Fruit fly (Drosophila melanogaster): ENCODE measurements around the gene FMRFaR.

The FMRFaR gene

DNA sequence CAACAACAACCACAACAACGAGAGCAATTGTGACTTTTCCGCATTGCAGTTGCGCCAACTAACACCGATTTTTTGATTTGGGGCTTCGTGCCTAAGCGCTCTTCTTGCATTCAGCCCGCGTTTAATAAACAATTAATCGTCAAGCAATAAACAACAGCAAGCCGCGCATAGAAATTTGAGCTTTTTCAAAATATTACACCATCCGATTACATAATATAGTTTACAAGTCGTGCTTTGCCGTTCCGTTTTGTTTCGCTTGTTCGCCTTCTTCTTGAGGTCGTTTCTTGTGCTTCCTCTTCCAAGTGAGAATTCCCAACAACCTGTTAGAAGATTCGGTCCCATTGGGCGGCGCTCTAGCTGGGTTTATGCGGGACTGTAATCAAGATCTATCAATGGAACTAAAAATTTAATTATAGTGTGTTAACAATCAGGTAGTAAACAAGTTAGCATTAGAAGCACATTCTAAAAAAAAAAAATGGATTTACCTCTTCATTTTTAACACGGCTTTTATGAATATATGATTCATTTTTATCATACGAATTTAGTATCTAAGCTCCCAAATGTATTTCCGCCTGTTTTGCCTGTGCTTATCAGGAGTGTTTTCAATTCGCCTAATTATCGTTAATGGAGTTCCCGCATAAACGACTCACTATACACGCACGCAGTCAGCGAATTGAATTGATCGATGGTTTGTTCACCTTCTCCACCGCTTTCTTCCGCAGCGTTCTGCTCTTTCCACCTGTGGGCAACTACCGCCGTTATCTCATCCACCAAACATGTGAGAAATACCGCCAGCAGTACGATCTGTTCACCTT lies 34.5 kb downstream of the FMRFaR start (continued):
- TF ChIP-seq Eip75B (GFP tag; optimal IDR thresholded peaks at IDR 0.05) (peak; percentile 82), pdm3 (GFP tag; optimal IDR thresholded peaks at IDR 0.05) (peak; percentile 70), Eip93F (GFP tag; optimal IDR thresholded peaks at IDR 0.05) (peak; percentile 4), CG6808 (GFP tag; optimal IDR thresholded peaks at IDR 0.05) (peak; percentile 78), CG8119 (GFP tag; IDR thresholded peaks at IDR 0.05) (peak; percentile 91), fd85E (GFP tag; optimal IDR thresholded peaks at IDR 0.05) (no peak), CG1621 (tag; optimal IDR thresholded peaks at IDR 0.05) (peak; percentile 5), Ets96B (tag; optimal IDR thresholded peaks at IDR 0.05) (peak; percentile 60), CG16779 (tag; optimal IDR thresholded peaks at IDR 0.05) (peak; percentile 55), CG10669 (GFP tag; optimal IDR thresholded peaks at IDR 0.05) (peak; percentile 71), fkh (GFP tag; optimal IDR thresholded peaks at IDR 0.05) (peak; percentile 58), svp (GFP tag) (peak; percentile 72), CG10631 (GFP tag; optimal IDR thresholded peaks at IDR 0.05) (peak; percentile 72), spab (GFP tag; optimal IDR thresholded peaks at IDR 0.05) (peak; percentile 61), CG32006 (GFP tag; optimal IDR thresholded peaks at IDR 0.05) (peak; percentile 89), ss (GFP tag; optimal IDR thresholded peaks at IDR 0.05) (peak; percentile 39 to 47), Met (GFP tag; optimal IDR thresholded peaks at IDR 0.05) (peak; percentile 74), net (GFP tag; optimal IDR thresholded peaks at IDR 0.05) (peak; percentile 75), CG11294 (GFP tag; IDR thresholded peaks at IDR 0.05) (peak; percentile 61)

DNA sequence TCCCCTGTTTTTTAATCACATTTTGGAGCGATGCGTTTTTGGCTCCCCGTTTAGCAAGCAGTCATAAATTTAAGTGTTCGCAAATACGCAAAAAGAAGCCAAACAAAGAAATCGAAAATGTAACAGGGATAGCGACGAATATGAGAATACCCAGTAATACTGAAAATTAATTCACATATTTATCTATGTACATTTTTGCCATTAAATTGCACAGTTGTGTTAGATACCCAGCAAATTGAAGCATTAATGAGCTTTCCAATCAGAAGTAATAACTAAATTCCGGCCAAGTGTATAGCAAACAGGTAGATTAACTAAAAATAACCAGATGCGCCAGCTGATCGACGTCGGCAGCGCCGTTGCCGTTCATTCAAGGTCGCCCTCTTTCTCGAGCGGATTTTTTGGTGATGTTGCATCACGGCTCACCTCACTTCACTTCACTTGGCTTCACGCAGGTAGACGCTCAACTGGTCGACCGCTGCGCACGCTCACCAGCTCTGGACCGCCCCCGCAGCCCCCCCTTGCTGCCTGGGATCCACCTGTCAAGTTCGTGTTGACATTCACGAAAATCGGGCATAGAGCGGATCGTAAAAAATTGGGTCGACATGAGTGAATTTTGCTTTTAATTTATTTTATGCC lies 35.6 kb downstream of the FMRFaR start:
- TF ChIP-seq CG11902 (GFP tag; optimal IDR thresholded peaks at IDR 0.05) (peak; percentile 8), CG4318 (GFP tag; optimal IDR thresholded peaks at IDR 0.05) (no peak), CG32006 (GFP tag; optimal IDR thresholded peaks at IDR 0.05) (no peak), topi (GFP tag; optimal IDR thresholded peaks at IDR 0.05) (peak; percentile 54), Gug (GFP tag; IDR thresholded peaks at IDR 0.05) (no peak), Ets96B (tag; optimal IDR thresholded peaks at IDR 0.05) (no peak), svp (GFP tag) (peak; percentile 81), Lpt (GFP tag; optimal IDR thresholded peaks at IDR 0.05) (no peak), Eip75B (GFP tag; optimal IDR thresholded peaks at IDR 0.05) (no peak), CG11762 (GFP tag; optimal IDR thresholded peaks at IDR 0.05; ENCODE audit: insufficient read depth) (no peak), Eip93F (GFP tag; optimal IDR thresholded peaks at IDR 0.05) (peak; percentile 66), net (GFP tag; optimal IDR thresholded peaks at IDR 0.05) (no peak), Sox102F (GFP tag; optimal IDR thresholded peaks at IDR 0.05) (peak; percentile 52), CG6163 (GFP tag; IDR thresholded peaks at IDR 0.05) (no peak), acj6 (GFP tag; optimal IDR thresholded peaks at IDR 0.05) (no peak), Hr39 (GFP tag; optimal IDR thresholded peaks at IDR 0.05) (peak; percentile 67), lz (GFP tag; optimal IDR thresholded peaks at IDR 0.05) (peak; percentile 53), CG16779 (tag; optimal IDR thresholded peaks at IDR 0.05) (no peak), CG31627 (GFP tag; optimal IDR thresholded peaks at IDR 0.05) (peak; percentile 46), spab (GFP tag; optimal IDR thresholded peaks at IDR 0.05) (no peak), Hr38 (GFP tag; optimal IDR thresholded peaks at IDR 0.05) (no peak), Blimp-1 (GFP tag; optimal IDR thresholded peaks at IDR 0.05) (no peak), CG3919 (GFP tag; optimal IDR thresholded peaks at IDR 0.05) (peak; percentile 39), fd85E (GFP tag; optimal IDR thresholded peaks at IDR 0.05) (no peak), OdsH (GFP tag; optimal IDR thresholded peaks at IDR 0.05) (peak; percentile 39), ss (GFP tag; optimal IDR thresholded peaks at IDR 0.05) (no peak), esn (GFP tag; optimal IDR thresholded peaks at IDR 0.05) (peak; percentile 53), cyc (GFP tag; optimal IDR thresholded peaks at IDR 0.05) (peak; percentile 13), CG10631 (GFP tag; optimal IDR thresholded peaks at IDR 0.05) (no peak), vri (GFP tag; optimal IDR thresholded peaks at IDR 0.05) (peak; percentile 87), fkh (GFP tag; optimal IDR thresholded peaks at IDR 0.05) (no peak), Hr4 (GFP tag; optimal IDR thresholded peaks at IDR 0.05) (no peak), CG15336 (GFP tag; IDR thresholded peaks at IDR 0.05) (no peak), CG9139 (GFP tag; optimal IDR thresholded peaks at IDR 0.05) (no peak), CG3032 (tag; optimal IDR thresholded peaks at IDR 0.05) (no peak), Sox15 (GFP tag; optimal IDR thresholded peaks at IDR 0.05) (no peak), dsx (GFP tag; optimal IDR thresholded peaks at IDR 0.05; ENCODE audit: poor library complexity, severe bottlenecking) (no peak), Eip78C (GFP tag) (peak; percentile 78), CG6276 (GFP tag; optimal IDR thresholded peaks at IDR 0.05) (no peak)
